Fruit fly (Drosophila melanogaster) whole organism, wandering third instar larva: ENCODE data around the gene CG5592.

ENCODE experiments used
- Myc ChIP-seq: fragments of >200 bp; optimal IDR thresholded peaks from 2 replicates; lab custom pipeline; 2017
- br ChIP-seq: fragments of 200-800 bp; sonication (Bioruptor generic); optimal IDR thresholded peaks from 2 replicates; lab custom pipeline; 2016; ENCODE audit warnings: missing biosample characterization, missing genetic modification characterization

DNA sequence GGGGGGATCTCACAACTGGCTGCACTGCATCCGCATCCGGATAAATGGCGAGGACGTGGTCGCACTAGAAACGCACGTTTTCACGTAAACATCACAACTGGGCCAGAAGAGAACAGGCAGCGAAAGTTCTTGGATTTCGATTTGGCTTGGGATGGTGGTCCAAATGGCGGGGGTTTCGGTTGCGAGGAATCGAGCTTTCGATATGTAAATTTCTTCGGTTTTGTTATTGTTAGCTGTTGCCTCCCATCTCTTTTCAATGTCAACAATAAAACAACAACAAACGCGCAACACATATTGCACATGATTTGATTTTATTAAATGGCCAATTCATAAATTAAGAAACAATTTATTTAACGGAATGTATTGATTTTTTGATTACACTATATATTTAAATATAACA, 23.8 kb downstream of the CG5592 start, which contains the start of gene PXo:
- no peak for TF ChIP-seq br (GFP tag; lab: Kevin White, UChicago)
- no peak for TF ChIP-seq Myc (lab: Kevin White, UChicago)
